Worm (Caenorhabditis elegans): Measurements from ENCODE around the gene cyn-11.

- TF ChIP-seq aly-2 (tag; optimal IDR thresholded peaks at IDR 0.05) (no peak), nhr-25 (tag; optimal IDR thresholded peaks at IDR 0.05) (no peak), pha-4 (tag; optimal IDR thresholded peaks at IDR 0.05) (no peak), tbx-2 (tag; optimal IDR thresholded peaks at IDR 0.05) (no peak), ceh-82 (tag; optimal IDR thresholded peaks at IDR 0.05) (no peak), mml-1 (tag; optimal IDR thresholded peaks at IDR 0.05) (no peak), elt-1 (tag; optimal IDR thresholded peaks at IDR 0.05) (no peak), elt-3 (tag; optimal IDR thresholded peaks at IDR 0.05) (no peak)
Observed at ce11 chrII:8714913-8715447, 1.1 kb downstream of the cyn-11 start, which contains the start of the genes rab-21 and T01B7.13.
